Worm (Caenorhabditis elegans) whole organism, L3 larva: Measurements from ENCODE around the gene sra-10.

Source experiments
- R02D3.7 ChIP-seq: fragments of 150-350 bp; optimal IDR thresholded peaks from 2 replicates; lab custom pipeline; 2014; ENCODE audit warnings: missing biosample characterization, missing genetic modification characterization
- ZK546.5 ChIP-seq: sonication (generic microtip); optimal IDR thresholded peaks from 2 replicates; lab custom pipeline; 2017; ENCODE audit warnings: missing biosample characterization, missing genetic modification characterization
- aly-2 ChIP-seq: fragments of 150-350 bp; optimal IDR thresholded peaks from 2 replicates; lab custom pipeline; 2014; ENCODE audit warnings: missing biosample characterization, missing genetic modification characterization
- ama-1 ChIP-seq: fragments of 150-350 bp; optimal IDR thresholded peaks from 2 replicates; lab custom pipeline; 2018
- ceh-16 ChIP-seq: sonication (generic microtip); optimal IDR thresholded peaks from 2 replicates; lab custom pipeline; 2017; ENCODE audit warnings: missing biosample characterization, missing genetic modification characterization
- ceh-28 ChIP-seq: fragments of 150-350 bp; optimal IDR thresholded peaks from 2 replicates; lab custom pipeline; 2014; ENCODE audit warnings: missing biosample characterization, missing genetic modification reagents, missing genetic modification characterization
- ceh-82 ChIP-seq: fragments of 150-350 bp; optimal IDR thresholded peaks from 2 replicates; lab custom pipeline; 2014; ENCODE audit warnings: missing biosample characterization, missing genetic modification characterization
- ceh-9 ChIP-seq: sonication (generic microtip); optimal IDR thresholded peaks from 2 replicates; lab custom pipeline; 2018; ENCODE audit warnings: missing biosample characterization, missing genetic modification characterization
- daf-12 ChIP-seq: fragments of 150-350 bp; optimal IDR thresholded peaks from 2 replicates; lab custom pipeline; 2014; ENCODE audit warnings: missing biosample characterization, missing genetic modification reagents, missing genetic modification characterization
- egl-27 ChIP-seq: sonication (generic microtip); optimal IDR thresholded peaks from 4 replicates; lab custom pipeline; 2017; ENCODE audit warnings: missing biosample characterization, missing genetic modification reagents, missing genetic modification characterization
- egl-5 ChIP-seq: fragments of 150-350 bp; optimal IDR thresholded peaks from 2 replicates; lab custom pipeline; 2017; ENCODE audit warnings: missing biosample characterization, missing genetic modification reagents, missing genetic modification characterization, inconsistent platforms
- elt-1 ChIP-seq: fragments of 150-350 bp; optimal IDR thresholded peaks from 2 replicates; lab custom pipeline; 2014; ENCODE audit warnings: missing biosample characterization, missing genetic modification characterization
- elt-2 ChIP-seq: sonication (generic microtip); optimal IDR thresholded peaks from 2 replicates; lab custom pipeline; 2016; ENCODE audit warnings: missing genetic modification reagents, mild to moderate bottlenecking, missing genetic modification characterization, missing compliant biosample characterization
- elt-3 ChIP-seq, 3 experiments: fragments of 150-350 bp in 1 of 3; sonication (generic microtip) in 2 of 3; optimal IDR thresholded peaks; 2 replicates in 2 of 3; 4 replicates in 1 of 3; lab custom pipeline; 2014 to 2017; ENCODE audit warnings: missing biosample characterization in 3 of 3, missing genetic modification characterization in 3 of 3
- eor-1 ChIP-seq, 2 experiments: fragments of 150-350 bp; optimal IDR thresholded peaks; 2 replicates each; lab custom pipeline; 2014 to 2018; ENCODE audit warnings: missing biosample characterization in 2 of 2, missing genetic modification characterization in 2 of 2
- fkh-2 ChIP-seq: fragments of 150-350 bp; optimal IDR thresholded peaks from 2 replicates; lab custom pipeline; 2014; ENCODE audit warnings: missing biosample characterization, missing genetic modification reagents, missing genetic modification characterization
- fos-1 ChIP-seq: fragments of 150-350 bp; optimal IDR thresholded peaks from 2 replicates; lab custom pipeline; 2014; ENCODE audit warnings: missing biosample characterization, missing genetic modification characterization
- hmg-11 ChIP-seq: sonication (generic microtip); optimal IDR thresholded peaks from 2 replicates; lab custom pipeline; 2016; ENCODE audit warnings: missing genetic modification characterization, missing compliant biosample characterization
- jun-1 ChIP-seq: fragments of 150-350 bp; optimal IDR thresholded peaks from 2 replicates; lab custom pipeline; 2014; ENCODE audit warnings: missing biosample characterization, missing genetic modification reagents, missing genetic modification characterization
- lin-15B ChIP-seq: fragments of 150-350 bp; optimal IDR thresholded peaks from 2 replicates; lab custom pipeline; 2014; ENCODE audit warnings: missing biosample characterization, missing genetic modification characterization
- lin-39 ChIP-seq: fragments of 150-350 bp; optimal IDR thresholded peaks from 2 replicates; lab custom pipeline; 2018; ENCODE audit warnings: missing biosample characterization, missing genetic modification reagents, missing genetic modification characterization
- lsy-12 ChIP-seq: sonication (generic microtip); optimal IDR thresholded peaks from 2 replicates; lab custom pipeline; 2016; ENCODE audit warnings: mild to moderate bottlenecking, missing genetic modification characterization, missing compliant biosample characterization
- mdl-1 ChIP-seq: fragments of 150-350 bp; optimal IDR thresholded peaks from 2 replicates; lab custom pipeline; 2014; ENCODE audit warnings: missing biosample characterization, missing genetic modification characterization
- mml-1 ChIP-seq: fragments of 150-350 bp; sonication (generic microtip); optimal IDR thresholded peaks from 3 replicates; lab custom pipeline; 2014; ENCODE audit warnings: missing biosample characterization, missing genetic modification characterization
- nfya-1 ChIP-seq: sonication (generic microtip); optimal IDR thresholded peaks from 2 replicates; lab custom pipeline; 2017; ENCODE audit warnings: missing genetic modification characterization, mild to moderate bottlenecking, missing compliant biosample characterization, antibody characterized with exemption, moderate library complexity; ENCODE audit not compliant: insufficient read depth
- nhr-11 ChIP-seq: fragments of 150-350 bp; optimal IDR thresholded peaks from 2 replicates; lab custom pipeline; 2014; ENCODE audit warnings: missing biosample characterization, missing genetic modification characterization
- nhr-12 ChIP-seq: fragments of 150-350 bp; optimal IDR thresholded peaks from 2 replicates; lab custom pipeline; 2014; ENCODE audit warnings: missing biosample characterization, missing genetic modification characterization
- nhr-23 ChIP-seq: fragments of 150-350 bp; optimal IDR thresholded peaks from 2 replicates; lab custom pipeline; 2014; ENCODE audit warnings: missing biosample characterization, missing genetic modification reagents, missing genetic modification characterization
- nhr-237 ChIP-seq: fragments of 150-350 bp; optimal IDR thresholded peaks from 2 replicates; lab custom pipeline; 2014; ENCODE audit warnings: missing biosample characterization, missing genetic modification characterization
- nhr-28 ChIP-seq: fragments of 150-350 bp; optimal IDR thresholded peaks from 2 replicates; lab custom pipeline; 2014; ENCODE audit warnings: missing biosample characterization, missing genetic modification characterization
- nhr-43 ChIP-seq: sonication (generic microtip); optimal IDR thresholded peaks from 2 replicates; lab custom pipeline; 2016; ENCODE audit warnings: mild to moderate bottlenecking, missing genetic modification characterization, missing compliant biosample characterization; ENCODE audit not compliant: poor library complexity, severe bottlenecking
- nhr-67 ChIP-seq: fragments of 150-350 bp; optimal IDR thresholded peaks from 2 replicates; lab custom pipeline; 2014; ENCODE audit warnings: missing biosample characterization, missing genetic modification characterization
- nhr-76 ChIP-seq: fragments of 150-350 bp; sonication (generic microtip); optimal IDR thresholded peaks from 5 replicates; lab custom pipeline; 2014; ENCODE audit warnings: missing biosample characterization, missing genetic modification characterization
- nhr-77 ChIP-seq: fragments of 150-350 bp; optimal IDR thresholded peaks from 2 replicates; lab custom pipeline; 2014; ENCODE audit warnings: missing biosample characterization, missing genetic modification characterization
- pha-4 ChIP-seq: fragments of 150-350 bp; optimal IDR thresholded peaks from 2 replicates; lab custom pipeline; 2014; ENCODE audit warnings: missing biosample characterization, missing genetic modification reagents, missing genetic modification characterization
- pqm-1 ChIP-seq: fragments of 150-350 bp; optimal IDR thresholded peaks from 2 replicates; lab custom pipeline; 2017; ENCODE audit warnings: missing biosample characterization, missing genetic modification characterization, inconsistent platforms
- sea-2 ChIP-seq: fragments of 150-350 bp; sonication (generic microtip); optimal IDR thresholded peaks from 4 replicates; lab custom pipeline; 2014; ENCODE audit warnings: missing biosample characterization, missing genetic modification reagents, missing genetic modification characterization
- skn-1 ChIP-seq: fragments of 150-350 bp; optimal IDR thresholded peaks from 2 replicates; lab custom pipeline; 2014; ENCODE audit warnings: missing biosample characterization, missing genetic modification characterization
- snpc-4 ChIP-seq: fragments of 150-350 bp; optimal IDR thresholded peaks from 2 replicates; lab custom pipeline; 2014; ENCODE audit warnings: missing biosample characterization, missing genetic modification characterization
- tbx-2 ChIP-seq: sonication (generic microtip); optimal IDR thresholded peaks from 2 replicates; lab custom pipeline; 2016; ENCODE audit warnings: mild to moderate bottlenecking, missing genetic modification characterization, missing compliant biosample characterization
- unc-39 ChIP-seq: sonication (generic microtip); optimal IDR thresholded peaks from 4 replicates; lab custom pipeline; 2017; ENCODE audit warnings: missing biosample characterization, missing genetic modification characterization
- unc-62 ChIP-seq: fragments of 150-350 bp; sonication (generic microtip); optimal IDR thresholded peaks from 4 replicates; lab custom pipeline; 2014; ENCODE audit warnings: missing biosample characterization, missing genetic modification reagents, missing genetic modification characterization
- zag-1 ChIP-seq: fragments of 150-350 bp; optimal IDR thresholded peaks from 2 replicates; lab custom pipeline; 2014; ENCODE audit warnings: missing biosample characterization, missing genetic modification characterization
- ztf-11 ChIP-seq: fragments of 150-350 bp; optimal IDR thresholded peaks from 2 replicates; lab custom pipeline; 2014; ENCODE audit warnings: missing biosample characterization, missing genetic modification characterization
- ztf-4 ChIP-seq: fragments of 150-350 bp; optimal IDR thresholded peaks from 2 replicates; lab custom pipeline; 2014; ENCODE audit warnings: missing biosample characterization, missing genetic modification characterization

Gene sra-10

DNA sequence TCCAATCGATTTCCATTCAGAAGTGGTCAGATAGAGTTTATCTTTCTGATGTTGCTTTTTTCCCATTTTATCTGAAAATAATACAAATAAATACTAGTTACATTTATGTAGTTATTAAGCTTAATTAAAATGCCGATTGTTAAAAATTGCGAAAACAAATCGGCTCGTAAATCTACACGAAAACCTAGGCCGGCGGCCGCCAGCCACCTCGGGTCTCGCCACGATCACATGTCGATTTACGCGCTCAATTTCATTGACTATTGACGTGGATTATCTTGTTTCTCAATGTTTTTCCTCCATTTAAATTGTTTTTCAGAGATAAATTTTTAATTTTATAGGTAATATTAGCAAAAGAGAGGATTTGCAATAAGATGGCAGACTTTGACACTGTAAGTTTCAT lies 22.4 kb downstream of the sra-10 start, which contains the start of the genes cyn-4 and copz-1 (continued):
- TF ChIP-seq ZK546.5 = no peak
- TF ChIP-seq egl-27 (tag; lab: Kevin White, UChicago) = no peak
- TF ChIP-seq jun-1 (tag; lab: Kevin White, UChicago) = no peak
- peak; percentile 93 for TF ChIP-seq lin-15B
- TF ChIP-seq elt-2 (tag; lab: Kevin White, UChicago) = peak; percentile 29
- no peak for TF ChIP-seq unc-62 (GFP tag; lab: Kevin White, UChicago)
- peak; percentile 89 for TF ChIP-seq pha-4 (tag; lab: Kevin White, UChicago)
- no peak for TF ChIP-seq ama-1
- TF ChIP-seq R02D3.7 (tag; lab: Kevin White, UChicago) = peak; percentile 98
- peak; percentile 83 for TF ChIP-seq nhr-23 (tag; lab: Kevin White, UChicago)
- no peak for TF ChIP-seq mdl-1 (tag; lab: Kevin White, UChicago)
- TF ChIP-seq nhr-237 (tag; lab: Kevin White, UChicago) = no peak
- TF ChIP-seq aly-2 (tag; lab: Kevin White, UChicago) = no peak
- no peak for TF ChIP-seq fkh-2
- TF ChIP-seq mml-1 (tag; lab: Kevin White, UChicago) = no peak
- TF ChIP-seq ztf-11 (tag; lab: Kevin White, UChicago) = no peak
- no peak for TF ChIP-seq nhr-28
- no peak for TF ChIP-seq nhr-11 (tag; lab: Kevin White, UChicago)
- TF ChIP-seq ceh-28 = peak; percentile 39
- TF ChIP-seq nfya-1 (tag; lab: Kevin White, UChicago) = peak; percentile 90

DNA sequence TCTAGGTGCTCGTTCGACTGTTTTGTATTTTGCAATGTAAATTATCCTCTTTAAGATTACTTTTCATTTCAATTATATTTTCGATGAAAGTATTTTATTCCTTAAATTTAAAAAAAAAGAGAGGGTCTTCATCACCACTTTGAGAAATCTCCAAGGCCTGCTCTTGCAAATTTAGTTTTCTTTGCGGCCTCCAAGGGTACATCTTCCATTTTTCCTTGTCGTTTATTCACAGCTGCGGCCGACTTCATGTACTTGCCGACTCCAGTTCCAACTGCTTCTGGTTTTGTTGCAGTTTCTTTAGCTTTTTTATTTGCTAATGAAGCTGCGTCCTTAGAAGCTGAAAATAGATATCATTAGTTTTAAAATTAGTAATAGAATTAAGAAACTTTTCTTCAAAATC lies 24.2 kb downstream of the sra-10 start:
- no peak for TF ChIP-seq tbx-2
- no peak for TF ChIP-seq nhr-77 (tag; lab: Kevin White, UChicago)
- TF ChIP-seq ZK546.5 = no peak
- no peak for TF ChIP-seq elt-3 (tag; optimal IDR thresholded peaks at IDR 0.05; lab: Kevin White, UChicago)
- no peak for TF ChIP-seq elt-2 (tag; lab: Kevin White, UChicago)
- TF ChIP-seq nhr-76 (tag; lab: Kevin White, UChicago) = no peak
- no peak for TF ChIP-seq egl-27 (tag; lab: Kevin White, UChicago)

DNA sequence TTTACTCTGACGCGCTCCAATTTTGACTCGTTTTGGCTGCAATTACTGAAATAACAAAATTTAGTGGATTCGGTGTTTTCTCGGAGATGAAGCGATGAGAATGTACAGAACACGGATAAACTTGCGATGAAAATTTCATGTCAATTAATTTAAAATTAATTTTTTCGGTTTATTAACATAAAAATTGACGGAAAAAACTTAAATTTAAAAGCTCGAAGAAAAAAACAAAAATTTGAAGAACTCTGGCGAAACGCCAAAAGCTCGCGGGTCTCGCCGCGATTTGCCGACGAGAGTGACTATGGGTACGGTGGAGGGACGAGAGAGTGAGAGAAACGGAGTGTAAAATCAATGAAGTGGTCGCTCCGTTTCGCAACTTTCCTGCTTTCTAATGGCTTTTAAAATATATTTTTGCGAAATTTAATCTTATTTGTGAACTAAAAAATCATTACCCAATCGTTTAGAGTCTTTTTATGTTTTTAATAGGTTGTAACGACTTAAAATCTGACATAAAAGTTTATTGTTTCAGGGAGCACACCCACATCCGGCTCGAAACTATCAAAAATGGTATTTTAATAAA lies 26.1 kb downstream of the sra-10 start, which contains the start of the genes gmps-1 and cap-2:
Gene gmps-1 (minus strand): TSS at position 51 of the 577 bp plus-strand sequence.
Gene cap-2 (plus strand): TSS at position 527 of the 577 bp plus-strand sequence.
- TF ChIP-seq ama-1 = peak; percentile 77
- TF ChIP-seq eor-1 (tag; optimal IDR thresholded peaks at IDR 0.05; lab: Kevin White, UChicago) = peak in 1 of 2 experiments; percentile 38
- TF ChIP-seq ztf-11 (tag; lab: Kevin White, UChicago) = no peak
- peak; percentile 97 for TF ChIP-seq lin-39 (tag; lab: Kevin White, UChicago)
- TF ChIP-seq fos-1 = no peak
- TF ChIP-seq elt-2 (tag; lab: Kevin White, UChicago) = peak; percentile 72
- peak; percentile 93 for TF ChIP-seq lin-15B
- TF ChIP-seq nhr-28 = peak; percentile 68
- peak; percentile 98 for TF ChIP-seq R02D3.7 (tag; lab: Kevin White, UChicago)
- no peak for TF ChIP-seq daf-12
- TF ChIP-seq ZK546.5 = peak; percentile 54
- TF ChIP-seq sea-2 (GFP tag; lab: Kevin White, UChicago) = no peak
- TF ChIP-seq nhr-237 (tag; lab: Kevin White, UChicago) = no peak
- peak; percentile 84 for TF ChIP-seq elt-1 (tag; lab: Kevin White, UChicago)
- peak; percentile 94 for TF ChIP-seq tbx-2
- peak; percentile 79 for TF ChIP-seq snpc-4 (tag; lab: Kevin White, UChicago)
- TF ChIP-seq nfya-1 (tag; lab: Kevin White, UChicago) = peak; percentile 99
- no peak for TF ChIP-seq unc-39 (tag; lab: Kevin White, UChicago)
- no peak for TF ChIP-seq fkh-2
- TF ChIP-seq pha-4 (tag; lab: Kevin White, UChicago) = peak; percentile 91
- TF ChIP-seq hmg-11 (tag; lab: Kevin White, UChicago) = peak; percentile 96
- TF ChIP-seq aly-2 (tag; lab: Kevin White, UChicago) = peak; percentile 54
- peak; percentile 11 for TF ChIP-seq nhr-67 (tag; lab: Kevin White, UChicago)
- peak; percentile 80 for TF ChIP-seq egl-27 (tag; lab: Kevin White, UChicago)
- peak; percentile 91 for TF ChIP-seq nhr-77 (tag; lab: Kevin White, UChicago)
- no peak for TF ChIP-seq nhr-12 (tag; lab: Kevin White, UChicago)
- TF ChIP-seq pqm-1 (tag; lab: Kevin White, UChicago) = peak; percentile 74
- TF ChIP-seq skn-1 (tag; lab: Kevin White, UChicago) = peak; percentile 90
- peak; percentile 98 for TF ChIP-seq ceh-28
- TF ChIP-seq egl-5 = peak; percentile 90
- peak; percentile 74 for TF ChIP-seq nhr-11 (tag; lab: Kevin White, UChicago)
- no peak for TF ChIP-seq ceh-9 (tag; lab: Kevin White, UChicago)
- TF ChIP-seq mml-1 (tag; lab: Kevin White, UChicago) = no peak
- TF ChIP-seq nhr-23 (tag; lab: Kevin White, UChicago) = peak; percentile 97
- peak; percentile 97 for TF ChIP-seq lsy-12 (tag; lab: Kevin White, UChicago)
- TF ChIP-seq nhr-43 (tag; lab: Kevin White, UChicago) = peak; percentile 96
- peak; percentile 73 for TF ChIP-seq unc-62 (GFP tag; lab: Kevin White, UChicago)
- peak; percentile 95 for TF ChIP-seq ceh-82
- TF ChIP-seq elt-3 (tag; optimal IDR thresholded peaks at IDR 0.05; lab: Kevin White, UChicago) = peak in 1 of 3 experiments; percentile 35
- TF ChIP-seq zag-1 (tag; lab: Kevin White, UChicago) = peak; percentile 68
- no peak for TF ChIP-seq ceh-16 (tag; lab: Kevin White, UChicago)
- TF ChIP-seq nhr-76 (tag; lab: Kevin White, UChicago) = no peak
- TF ChIP-seq ztf-4 (tag; lab: Kevin White, UChicago) = peak; percentile 55
- no peak for TF ChIP-seq mdl-1 (tag; lab: Kevin White, UChicago)
